Fruit fly (Drosophila melanogaster) whole organism, embryonic: ENCODE results near the gene UGP.
A peak's percentile ranks its signal among the peaks of the same experiment; 100 is the strongest.

Experiments
- CG10431 ChIP-seq: fragments of 200-800 bp; sonication (Bioruptor generic); optimal IDR thresholded peaks from 3 replicates; lab custom pipeline; 2018; ENCODE audit warnings: missing biosample characterization, mild to moderate bottlenecking, missing genetic modification characterization
- CG10462 ChIP-seq: fragments of 200-800 bp; sonication (Bioruptor generic); optimal IDR thresholded peaks from 2 replicates; lab custom pipeline; 2016; ENCODE audit warnings: missing biosample characterization, missing genetic modification characterization
- CG10959 ChIP-seq: fragments of 200-800 bp; sonication (Bioruptor generic); IDR thresholded peaks from 2 replicates; pipeline ENCODE4 v1.3.6; 2022; ENCODE audit warnings: missing biosample characterization, missing genetic modification characterization
- CG11560 ChIP-seq: fragments of 200-800 bp; sonication (Bioruptor generic); IDR thresholded peaks from 3 replicates; pipeline ENCODE4 v1.3.6; 2022; ENCODE audit warnings: missing biosample characterization, missing genetic modification characterization
- CG11723 ChIP-seq: fragments of 200-800 bp; sonication (Bioruptor generic); optimal IDR thresholded peaks from 2 replicates; lab custom pipeline; 2017; ENCODE audit warnings: missing biosample characterization, mild to moderate bottlenecking, missing genetic modification characterization
- CG12299 ChIP-seq: fragments of 200-800 bp; sonication (Bioruptor generic); optimal IDR thresholded peaks from 2 replicates; lab custom pipeline; 2018; ENCODE audit warnings: missing biosample characterization, mild to moderate bottlenecking, missing genetic modification characterization
- CG1233 ChIP-seq: fragments of 200-800 bp; sonication (Bioruptor generic); optimal IDR thresholded peaks from 4 replicates; lab custom pipeline; 2018; ENCODE audit warnings: missing biosample characterization, mild to moderate bottlenecking, missing genetic modification characterization
- CG12769 ChIP-seq: fragments of 200-800 bp; sonication (Bioruptor generic); optimal IDR thresholded peaks from 2 replicates; lab custom pipeline; 2019; ENCODE audit warnings: missing biosample characterization, mild to moderate bottlenecking, missing genetic modification characterization, moderate library complexity
- CG13123 ChIP-seq: fragments of 200-800 bp; sonication (Bioruptor generic); optimal IDR thresholded peaks from 2 replicates; lab custom pipeline; 2016; ENCODE audit warnings: missing biosample characterization, missing genetic modification characterization
- CG13424 ChIP-seq: fragments of 200-800 bp; sonication (Bioruptor generic); optimal IDR thresholded peaks from 2 replicates; lab custom pipeline; 2019; ENCODE audit warnings: missing biosample characterization, mild to moderate bottlenecking, missing genetic modification characterization, moderate library complexity
- CG14667 ChIP-seq: fragments of 200-800 bp; sonication (Bioruptor generic); IDR thresholded peaks from 2 replicates; pipeline ENCODE4 v1.3.6; 2022; ENCODE audit warnings: missing biosample characterization, missing genetic modification characterization
- CG17568 ChIP-seq: fragments of 200-800 bp; sonication (Bioruptor generic); optimal IDR thresholded peaks from 2 replicates; lab custom pipeline; 2018; ENCODE audit warnings: missing biosample characterization, mild to moderate bottlenecking, missing genetic modification characterization, moderate library complexity
- CG2202 ChIP-seq: fragments of 200-800 bp; sonication (Bioruptor generic); optimal IDR thresholded peaks from 2 replicates; lab custom pipeline; 2018; ENCODE audit warnings: missing biosample characterization, mild to moderate bottlenecking, missing genetic modification characterization
- CG2712 ChIP-seq: fragments of 200-800 bp; optimal IDR thresholded peaks from 3 replicates; lab custom pipeline; 2019; ENCODE audit warnings: missing biosample characterization, mild to moderate bottlenecking, missing genetic modification characterization, moderate library complexity
- CG30020 ChIP-seq: fragments of 200-800 bp; optimal IDR thresholded peaks from 2 replicates; lab custom pipeline; 2019; ENCODE audit warnings: missing biosample characterization, mild to moderate bottlenecking, missing genetic modification characterization, moderate library complexity
- CG31365 ChIP-seq: fragments of 200-800 bp; sonication (Bioruptor generic); optimal IDR thresholded peaks from 2 replicates; lab custom pipeline; 2018; ENCODE audit warnings: missing biosample characterization, mild to moderate bottlenecking, missing genetic modification characterization
- CG34376 ChIP-seq: fragments of 200-800 bp; sonication (Bioruptor generic); optimal IDR thresholded peaks from 2 replicates; lab custom pipeline; 2018; ENCODE audit warnings: missing biosample characterization, mild to moderate bottlenecking, missing genetic modification characterization
- CG3847 ChIP-seq: fragments of 200-800 bp; sonication (Bioruptor generic); IDR thresholded peaks from 2 replicates; pipeline ENCODE4 v1.3.6; 2022; ENCODE audit warnings: missing biosample characterization, missing genetic modification characterization
- CG4707 ChIP-seq: fragments of 200-800 bp; sonication (Bioruptor generic); optimal IDR thresholded peaks from 2 replicates; lab custom pipeline; 2018; ENCODE audit warnings: missing biosample characterization, mild to moderate bottlenecking, missing genetic modification characterization, moderate library complexity
- CG6765 ChIP-seq: fragments of 200-800 bp; sonication (Bioruptor generic); optimal IDR thresholded peaks from 3 replicates; lab custom pipeline; 2017; ENCODE audit warnings: missing biosample characterization, mild to moderate bottlenecking, missing genetic modification characterization
- CG6854 ChIP-seq: fragments of 200-800 bp; sonication (Bioruptor generic); optimal IDR thresholded peaks from 3 replicates; lab custom pipeline; 2017; ENCODE audit warnings: missing biosample characterization, mild to moderate bottlenecking, missing genetic modification characterization
- CG7839 ChIP-seq: fragments of 200-800 bp; sonication (Bioruptor generic); optimal IDR thresholded peaks from 3 replicates; lab custom pipeline; 2018; ENCODE audit warnings: missing biosample characterization, mild to moderate bottlenecking, missing genetic modification characterization, moderate library complexity
- CG7987 ChIP-seq: fragments of 200-800 bp; sonication (Bioruptor generic); optimal IDR thresholded peaks from 2 replicates; lab custom pipeline; 2018; ENCODE audit warnings: missing biosample characterization, mild to moderate bottlenecking, missing genetic modification characterization, moderate library complexity
- CG9727 ChIP-seq: fragments of 200-800 bp; sonication (Bioruptor generic); optimal IDR thresholded peaks from 3 replicates; lab custom pipeline; 2017; ENCODE audit warnings: missing biosample characterization, mild to moderate bottlenecking, missing genetic modification characterization
- Camta ChIP-seq: fragments of 200-800 bp; sonication (Bioruptor generic); optimal IDR thresholded peaks from 2 replicates; lab custom pipeline; 2016; ENCODE audit warnings: missing biosample characterization, missing genetic modification characterization
- E2f1 ChIP-seq: fragments of 200-800 bp; sonication (Bioruptor generic); IDR thresholded peaks from 2 replicates; pipeline ENCODE4 v1.3.6; 2022; ENCODE audit warnings: missing biosample characterization, missing genetic modification characterization
- Kr ChIP-seq: fragments of 200-800 bp; sonication (Bioruptor generic); optimal IDR thresholded peaks from 2 replicates; lab custom pipeline; 2017; ENCODE audit warnings: missing biosample characterization, mild to moderate bottlenecking, missing genetic modification characterization
- Med ChIP-seq: fragments of 200-800 bp; sonication (Bioruptor generic); peaks from one replicate; lab custom pipeline; 2016; ENCODE audit warnings: missing biosample characterization, missing genetic modification characterization, mild to moderate bottlenecking, inconsistent platforms, moderate library complexity
- Mes4 ChIP-seq: fragments of 200-800 bp; sonication (Bioruptor generic); optimal IDR thresholded peaks from 2 replicates; lab custom pipeline; 2016; ENCODE audit warnings: missing biosample characterization, missing genetic modification characterization
- Nf-YC ChIP-seq: fragments of 200-800 bp; optimal IDR thresholded peaks from 3 replicates; lab custom pipeline; 2019; ENCODE audit warnings: missing biosample characterization, mild to moderate bottlenecking, missing genetic modification characterization, moderate library complexity
- Pdp1 ChIP-seq, 2 experiments: fragments of 200-800 bp; sonication (Bioruptor generic); optimal IDR thresholded peaks; 3 replicates each; lab custom pipeline; 2016; ENCODE audit warnings: missing biosample characterization in 2 of 2, missing genetic modification characterization in 2 of 2, mild to moderate bottlenecking in 1 of 2, moderate library complexity in 1 of 2
- Ssrp ChIP-seq: fragments of 200-800 bp; sonication (Bioruptor generic); optimal IDR thresholded peaks from 2 replicates; lab custom pipeline; 2018; ENCODE audit warnings: missing biosample characterization, mild to moderate bottlenecking, missing genetic modification characterization, moderate library complexity
- ab ChIP-seq: fragments of 200-800 bp; sonication (Bioruptor generic); optimal IDR thresholded peaks from 2 replicates; lab custom pipeline; 2016; ENCODE audit warnings: missing biosample characterization, missing genetic modification characterization
- az2 ChIP-seq: fragments of 200-800 bp; sonication (Bioruptor generic); optimal IDR thresholded peaks from 3 replicates; lab custom pipeline; 2016; ENCODE audit warnings: missing biosample characterization, missing genetic modification characterization
- chif ChIP-seq, 2 experiments: fragments of 200-800 bp; sonication (Bioruptor generic); optimal IDR thresholded peaks; 3 replicates each; lab custom pipeline; 2016; ENCODE audit warnings: missing biosample characterization in 2 of 2, missing genetic modification characterization in 2 of 2
- chm ChIP-seq: fragments of 200-800 bp; sonication (Bioruptor generic); IDR thresholded peaks from 2 replicates; pipeline ENCODE4 v1.3.6; 2022; ENCODE audit warnings: missing biosample characterization, missing genetic modification characterization
- cwo ChIP-seq: fragments of 200-800 bp; sonication (Bioruptor generic); optimal IDR thresholded peaks from 3 replicates; lab custom pipeline; 2017; ENCODE audit warnings: missing biosample characterization, missing genetic modification characterization, mild to moderate bottlenecking, moderate library complexity, missing genetic modification reagents
- dati ChIP-seq: fragments of 200-800 bp; sonication (Bioruptor generic); IDR thresholded peaks from 2 replicates; pipeline ENCODE4 v1.3.6; 2022; ENCODE audit warnings: missing biosample characterization, missing genetic modification characterization
- fd64A ChIP-seq: fragments of 200-800 bp; sonication (Bioruptor generic); optimal IDR thresholded peaks from 3 replicates; lab custom pipeline; 2018; ENCODE audit warnings: missing biosample characterization, mild to moderate bottlenecking, missing genetic modification characterization
- h ChIP-seq: fragments of >200 bp; optimal IDR thresholded peaks from 2 replicates; lab custom pipeline; 2017
- knrl ChIP-seq: fragments of 200-800 bp; sonication (Bioruptor generic); IDR thresholded peaks from 3 replicates; pipeline ENCODE4 v1.3.6; 2022; ENCODE audit warnings: missing biosample characterization, missing genetic modification characterization; ENCODE audit not compliant: partially characterized antibody
- luna ChIP-seq: fragments of 200-800 bp; sonication (Bioruptor generic); optimal IDR thresholded peaks from 2 replicates; lab custom pipeline; 2016; ENCODE audit warnings: missing biosample characterization, missing genetic modification characterization
- prd ChIP-seq, 3 experiments: fragments of >200 bp in 2 of 3; fragments of 200-800 bp in 1 of 3; sonication (Bioruptor generic) in 1 of 3; optimal IDR thresholded peaks in 2 of 3; IDR thresholded peaks in 1 of 3; 2 replicates in 2 of 3; 3 replicates in 1 of 3; pipeline versions ENCODE4 v1.3.6 to Lab custom; 2017 to 2022; ENCODE audit warnings: missing biosample characterization in 1 of 3, missing genetic modification characterization in 1 of 3
- schlank ChIP-seq: fragments of 200-800 bp; sonication (Bioruptor generic); optimal IDR thresholded peaks from 2 replicates; lab custom pipeline; 2018; ENCODE audit warnings: missing biosample characterization, mild to moderate bottlenecking, missing genetic modification characterization
- scrt ChIP-seq: fragments of 200-800 bp; sonication (Bioruptor generic); optimal IDR thresholded peaks from 2 replicates; lab custom pipeline; 2018; ENCODE audit warnings: missing biosample characterization, mild to moderate bottlenecking, missing genetic modification characterization, moderate library complexity
- sug ChIP-seq: fragments of 200-800 bp; optimal IDR thresholded peaks from 2 replicates; lab custom pipeline; 2019; ENCODE audit warnings: missing biosample characterization, mild to moderate bottlenecking, missing genetic modification characterization, moderate library complexity
- tll ChIP-seq, 2 experiments: fragments of 200-800 bp in 1 of 2; fragments of >200 bp in 1 of 2; sonication (Bioruptor generic) in 1 of 2; optimal IDR thresholded peaks; 2 replicates each; lab custom pipeline; 2017 to 2019; ENCODE audit warnings: missing biosample characterization in 2 of 2, missing genetic modification characterization in 2 of 2, mild to moderate bottlenecking in 1 of 2, moderate library complexity in 1 of 2
- tup ChIP-seq: fragments of 200-800 bp; sonication (Bioruptor generic); optimal IDR thresholded peaks from 2 replicates; lab custom pipeline; 2016; ENCODE audit warnings: missing biosample characterization, mild to moderate bottlenecking, missing genetic modification characterization, moderate library complexity
- twi ChIP-seq: fragments of 200-800 bp; optimal IDR thresholded peaks from 2 replicates; lab custom pipeline; 2019; ENCODE audit warnings: missing biosample characterization, mild to moderate bottlenecking, missing genetic modification characterization, moderate library complexity
- zen ChIP-seq: fragments of 200-800 bp; sonication (Bioruptor generic); optimal IDR thresholded peaks from 3 replicates; lab custom pipeline; 2018; ENCODE audit warnings: missing biosample characterization, mild to moderate bottlenecking, missing genetic modification characterization, moderate library complexity

Gene UGP

dm6 chr3L:9360217-9360692 lies 1.5 kb upstream of the UGP start, which contains the start of gene Pdxk (continued):
- no peak for TF ChIP-seq CG4707 (GFP tag; lab: Kevin White, UChicago)
- no peak for TF ChIP-seq CG2202 (tag; lab: Kevin White, UChicago)
- TF ChIP-seq CG1233 = peak; percentile 6
- TF ChIP-seq Nf-YC (tag; lab: Kevin White, UChicago) = peak; percentile 45
- TF ChIP-seq CG17568 = peak; percentile 3
- TF ChIP-seq Med (GFP tag; lab: Kevin White, UChicago) = peak; percentile 81
- TF ChIP-seq CG12769 (tag; lab: Kevin White, UChicago) = peak; percentile 10
- no peak for TF ChIP-seq CG30020
- TF ChIP-seq cwo (GFP tag; lab: Kevin White, UChicago) = peak; percentile 25
- TF ChIP-seq CG9727 = no peak
- TF ChIP-seq E2f1 (GFP tag; lab: Robert Waterston, UW) = peak; percentile 10; the same call in 1 of the 2 replicates
- TF ChIP-seq CG12299 = peak; percentile 28
- no peak for TF ChIP-seq CG14667
- no peak for TF ChIP-seq CG3847 (GFP tag; lab: Robert Waterston, UW)
- no peak for TF ChIP-seq scrt
- TF ChIP-seq CG10959 (GFP tag; lab: Robert Waterston, UW) = no peak
- TF ChIP-seq tup (GFP tag; lab: Kevin White, UChicago) = no peak
- no peak for TF ChIP-seq Mes4 (GFP tag; lab: Kevin White, UChicago)
- no peak for TF ChIP-seq CG11560 (tag; lab: Robert Waterston, UW)
- peak; percentile 40 for TF ChIP-seq fd64A (GFP tag; lab: Kevin White, UChicago)
- TF ChIP-seq az2 (GFP tag; lab: Kevin White, UChicago) = no peak
- no peak for TF ChIP-seq schlank (tag; lab: Kevin White, UChicago)
- no peak for TF ChIP-seq CG10431 (GFP tag; lab: Kevin White, UChicago)
- 0 out of 2 replicates have a peak, but pooled peaks have one; percentile 11 for TF ChIP-seq chm (GFP tag; lab: Robert Waterston, UW)
- TF ChIP-seq dati (GFP tag; lab: Robert Waterston, UW) = no peak
- TF ChIP-seq sug (tag; lab: Kevin White, UChicago) = peak; percentile 94
- TF ChIP-seq CG6854 = no peak
- no peak for TF ChIP-seq CG10462 (GFP tag; lab: Kevin White, UChicago)
- TF ChIP-seq CG6765 (GFP tag; lab: Kevin White, UChicago) = no peak
- peak; percentile 10 for TF ChIP-seq CG2712
- TF ChIP-seq CG7839 (tag; lab: Kevin White, UChicago) = no peak
- TF ChIP-seq knrl = no peak
- TF ChIP-seq CG31365 (tag; lab: Kevin White, UChicago) = no peak
- TF ChIP-seq CG34376 (GFP tag; lab: Kevin White, UChicago) = peak; percentile 93
- no peak for TF ChIP-seq h (lab: Kevin White, UChicago)
- peak; percentile 40 for TF ChIP-seq twi (tag; lab: Kevin White, UChicago)
- TF ChIP-seq prd (optimal IDR thresholded peaks at IDR 0.05; lab: Kevin White, UChicago) = no peak
- no peak for TF ChIP-seq prd (GFP tag; IDR thresholded peaks at IDR 0.05; lab: Robert Waterston, UW)
- TF ChIP-seq ab (GFP tag; lab: Kevin White, UChicago) = no peak
- no peak for TF ChIP-seq chif (GFP tag; optimal IDR thresholded peaks at IDR 0.05; lab: Kevin White, UChicago)
- no peak for TF ChIP-seq CG13424 (tag; lab: Kevin White, UChicago)
- no peak for TF ChIP-seq tll (GFP tag; optimal IDR thresholded peaks at IDR 0.05; lab: Kevin White, UChicago)
- TF ChIP-seq Camta (GFP tag; lab: Kevin White, UChicago) = no peak
- TF ChIP-seq zen (tag; lab: Kevin White, UChicago) = no peak
- no peak for TF ChIP-seq luna (GFP tag; lab: Kevin White, UChicago)
- no peak for TF ChIP-seq CG13123 (GFP tag; lab: Kevin White, UChicago)
- TF ChIP-seq CG11723 (GFP tag; lab: Kevin White, UChicago) = no peak
- TF ChIP-seq Pdp1 (GFP tag; optimal IDR thresholded peaks at IDR 0.05; lab: Kevin White, UChicago) = peak in 1 of 2 experiments; percentile 91
- TF ChIP-seq CG7987 (GFP tag; lab: Kevin White, UChicago) = peak; percentile 52
- TF ChIP-seq Ssrp (tag; lab: Kevin White, UChicago) = no peak
- no peak for TF ChIP-seq Kr (GFP tag; lab: Kevin White, UChicago)
